Worm (Caenorhabditis elegans): ENCODE results near the gene R03C1.1.

DNA sequence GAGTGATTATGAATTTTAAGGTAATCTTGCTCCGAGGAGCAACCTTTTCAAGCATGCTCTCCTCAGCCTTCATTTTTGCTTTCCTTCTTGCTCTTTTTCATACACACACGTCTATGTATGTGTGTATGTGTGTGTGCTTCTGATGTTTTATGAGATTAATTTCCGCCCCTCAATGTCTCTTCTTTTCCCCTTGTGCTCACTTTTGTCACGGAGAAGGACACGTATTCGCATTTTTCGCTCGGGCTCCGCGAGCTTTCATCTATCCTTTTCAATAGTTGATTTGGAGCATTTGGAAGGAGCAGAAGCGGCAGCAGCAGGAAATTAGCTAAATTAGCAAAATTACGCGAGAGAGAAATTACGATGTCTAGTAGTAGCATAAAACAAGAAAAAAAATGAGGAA, 30.1 kb upstream of the R03C1.1 start:
- TF ChIP-seq ccch-3 (GFP tag; optimal IDR thresholded peaks at IDR 0.05) (no peak), B0261.1 (tag; optimal IDR thresholded peaks at IDR 0.05) (no peak), chd-7 (tag; optimal IDR thresholded peaks at IDR 0.05) (no peak), mxl-1 (tag; optimal IDR thresholded peaks at IDR 0.05) (no peak), bed-2 (GFP tag; IDR thresholded peaks at IDR 0.05) (no peak), ceh-79 (tag; optimal IDR thresholded peaks at IDR 0.05) (no peak), dpl-1 (GFP tag; optimal IDR thresholded peaks at IDR 0.05) (no peak), snpc-3.4 (tag; optimal IDR thresholded peaks at IDR 0.05) (no peak), tbx-9 (tag; optimal IDR thresholded peaks at IDR 0.05; ENCODE audit: borderline replicate concordance) (no peak), snpc-4 (GFP tag; optimal IDR thresholded peaks at IDR 0.05) (no peak), snpc-4 (tag; optimal IDR thresholded peaks at IDR 0.05) (no peak), lin-54 (GFP tag; optimal IDR thresholded peaks at IDR 0.05) (no peak), him-1 (tag; optimal IDR thresholded peaks at IDR 0.05) (no peak), pha-4 (tag; optimal IDR thresholded peaks at IDR 0.05) (no peak), madf-10 (tag; optimal IDR thresholded peaks at IDR 0.05) (no peak)
